Worm (Caenorhabditis elegans) whole organism, L4 larva: ENCODE measurements around the gene tofu-1.

ENCODE experiments used
- D1046.2 ChIP-seq: fragments of 200-800 bp; sonication (Bioruptor generic); IDR thresholded peaks from 2 replicates; pipeline ENCODE4 v1.3.6; 2022; ENCODE audit warnings: missing genetic modification characterization, missing compliant biosample characterization
- F10B5.3 ChIP-seq: sonication (generic microtip); optimal IDR thresholded peaks from 2 replicates; lab custom pipeline; 2016; ENCODE audit warnings: mild to moderate bottlenecking, missing genetic modification characterization, missing compliant biosample characterization
- F37D6.2 ChIP-seq: sonication (generic microtip); optimal IDR thresholded peaks from 2 replicates; lab custom pipeline; 2016; ENCODE audit warnings: mild to moderate bottlenecking, missing genetic modification characterization, missing compliant biosample characterization
- F44E2.7 ChIP-seq: fragments of 200-800 bp; sonication (Bioruptor generic); IDR thresholded peaks from 2 replicates; pipeline ENCODE4 v2.1.2; 2022; ENCODE audit warnings: missing genetic modification characterization, missing compliant biosample characterization
- F49E8.2 ChIP-seq: sonication (generic microtip); optimal IDR thresholded peaks from 2 replicates; lab custom pipeline; 2016; ENCODE audit warnings: missing compliant biosample characterization, mild to moderate bottlenecking, missing genetic modification characterization, borderline replicate concordance
- R02D3.7 ChIP-seq: fragments of 150-350 bp; sonication (generic microtip); optimal IDR thresholded peaks from 3 replicates; lab custom pipeline; 2014; ENCODE audit warnings: missing biosample characterization, missing genetic modification characterization
- Y48G9A.11 ChIP-seq: fragments of 200-800 bp; sonication (Bioruptor generic); IDR thresholded peaks from 2 replicates; pipeline ENCODE4 v1.3.6; 2022; ENCODE audit warnings: missing genetic modification reagents, missing genetic modification characterization, missing compliant biosample characterization
- Y5F2A.4 ChIP-seq: fragments of 200-800 bp; sonication (Bioruptor generic); optimal IDR thresholded peaks from 2 replicates; lab custom pipeline; 2018; ENCODE audit warnings: mild to moderate bottlenecking, missing genetic modification characterization, missing compliant biosample characterization
- aly-2 ChIP-seq: sonication (generic microtip); optimal IDR thresholded peaks from 2 replicates; lab custom pipeline; 2018; ENCODE audit warnings: missing biosample characterization, missing genetic modification characterization
- attf-4 ChIP-seq: sonication (generic microtip); optimal IDR thresholded peaks from 3 replicates; lab custom pipeline; 2017; ENCODE audit warnings: missing biosample characterization, missing genetic modification characterization
- ceh-28 ChIP-seq: fragments of 150-350 bp; optimal IDR thresholded peaks from 2 replicates; lab custom pipeline; 2014; ENCODE audit warnings: missing biosample characterization, missing genetic modification reagents, missing genetic modification characterization
- ceh-82 ChIP-seq: sonication (generic microtip); optimal IDR thresholded peaks from 2 replicates; lab custom pipeline; 2017; ENCODE audit warnings: missing biosample characterization, missing genetic modification characterization
- cey-2 ChIP-seq: sonication (generic microtip); optimal IDR thresholded peaks from 3 replicates; lab custom pipeline; 2017; ENCODE audit warnings: missing genetic modification characterization, mild to moderate bottlenecking, missing compliant biosample characterization, antibody characterized with exemption, borderline replicate concordance; ENCODE audit not compliant: insufficient read depth
- daf-16 ChIP-seq, 3 experiments: sonication (generic microtip); optimal IDR thresholded peaks; 2 replicates each; lab custom pipeline; 2016 to 2017; ENCODE audit warnings: missing genetic modification characterization in 3 of 3, missing genetic modification reagents in 3 of 3, mild to moderate bottlenecking in 2 of 3, missing compliant biosample characterization in 2 of 3, missing biosample characterization in 1 of 3, moderate library complexity in 1 of 3
- daf-19 ChIP-seq: fragments of 200-800 bp; sonication (Bioruptor generic); conservative IDR thresholded peaks from 2 replicates; pipeline ENCODE4 v1.3.6; 2022; ENCODE audit warnings: missing genetic modification characterization, missing compliant biosample characterization
- daf-8 ChIP-seq: fragments of 200-800 bp; sonication (Bioruptor generic); IDR thresholded peaks from 2 replicates; pipeline ENCODE4 v1.3.6; 2022; ENCODE audit warnings: missing genetic modification characterization, missing compliant biosample characterization
- dmd-6 ChIP-seq: fragments of 200-800 bp; sonication (Bioruptor generic); IDR thresholded peaks from 2 replicates; pipeline ENCODE4 v1.3.6; 2022; ENCODE audit warnings: missing genetic modification reagents, missing genetic modification characterization, missing compliant biosample characterization
- lim-7 ChIP-seq: fragments of 200-800 bp; sonication (Bioruptor generic); IDR thresholded peaks from 2 replicates; pipeline ENCODE4 v1.3.6; 2022; ENCODE audit warnings: missing genetic modification characterization, missing compliant biosample characterization
- lin-1 ChIP-seq: fragments of 200-800 bp; sonication (Bioruptor generic); IDR thresholded peaks from 2 replicates; pipeline ENCODE4 v1.3.6; 2022; ENCODE audit warnings: missing genetic modification reagents, missing genetic modification characterization, missing compliant biosample characterization
- lin-29 ChIP-seq: fragments of 200-800 bp; sonication (Bioruptor generic); IDR thresholded peaks from 2 replicates; pipeline ENCODE4 v1.3.6; 2022; ENCODE audit warnings: missing genetic modification reagents, missing genetic modification characterization, missing compliant biosample characterization
- lin-38 ChIP-seq: fragments of 200-800 bp; sonication (Bioruptor generic); IDR thresholded peaks from 2 replicates; pipeline ENCODE4 v1.3.6; 2022; ENCODE audit warnings: missing genetic modification reagents, missing genetic modification characterization, missing compliant biosample characterization
- mdt-29 ChIP-seq: fragments of 200-800 bp; sonication (Bioruptor generic); IDR thresholded peaks from 2 replicates; pipeline ENCODE4 v1.3.6; 2022; ENCODE audit warnings: missing genetic modification reagents, missing genetic modification characterization, missing compliant biosample characterization
- mep-1 ChIP-seq: fragments of 150-350 bp; sonication (generic microtip); optimal IDR thresholded peaks from 3 replicates; lab custom pipeline; 2014; ENCODE audit warnings: missing biosample characterization, missing genetic modification characterization
- nhr-111 ChIP-seq: fragments of 200-800 bp; sonication (Bioruptor generic); optimal IDR thresholded peaks from 2 replicates; lab custom pipeline; 2018; ENCODE audit warnings: mild to moderate bottlenecking, missing genetic modification characterization, missing compliant biosample characterization
- nhr-28 ChIP-seq: fragments of 150-350 bp; optimal IDR thresholded peaks from 2 replicates; lab custom pipeline; 2014; ENCODE audit warnings: missing biosample characterization, missing genetic modification characterization
- nhr-42 ChIP-seq: fragments of 200-800 bp; sonication (Bioruptor generic); IDR thresholded peaks from 2 replicates; pipeline ENCODE4 v1.3.6; 2022; ENCODE audit warnings: missing genetic modification characterization, missing compliant biosample characterization
- pqm-1 ChIP-seq: sonication (generic microtip); optimal IDR thresholded peaks from 2 replicates; lab custom pipeline; 2017; ENCODE audit warnings: missing biosample characterization, missing genetic modification characterization
- rbr-2 ChIP-seq: sonication (generic microtip); optimal IDR thresholded peaks from 2 replicates; lab custom pipeline; 2016; ENCODE audit warnings: missing genotype, missing genetic modification characterization, missing compliant biosample characterization
- set-16 ChIP-seq: fragments of 200-800 bp; sonication (Bioruptor generic); IDR thresholded peaks from 2 replicates; pipeline ENCODE4 v1.3.6; 2022; ENCODE audit warnings: missing genetic modification reagents, missing genetic modification characterization, missing compliant biosample characterization
- skn-1 ChIP-seq: fragments of 150-350 bp; optimal IDR thresholded peaks from 2 replicates; lab custom pipeline; 2014; ENCODE audit warnings: missing biosample characterization, missing genetic modification characterization
- snpc-1.2 ChIP-seq: fragments of 200-800 bp; sonication (Bioruptor generic); IDR thresholded peaks from 2 replicates; pipeline ENCODE4 v1.3.6; 2022; ENCODE audit warnings: missing genetic modification reagents, missing genetic modification characterization, missing compliant biosample characterization
- spr-3 ChIP-seq: fragments of 200-800 bp; sonication (Bioruptor generic); optimal IDR thresholded peaks from 2 replicates; lab custom pipeline; 2018; ENCODE audit warnings: mild to moderate bottlenecking, missing genetic modification characterization, missing compliant biosample characterization
- tag-97 ChIP-seq: fragments of 200-800 bp; sonication (Bioruptor generic); IDR thresholded peaks from 2 replicates; pipeline ENCODE4 v1.3.6; 2022; ENCODE audit warnings: missing genetic modification characterization, missing compliant biosample characterization
- tra-1 ChIP-seq: fragments of 200-800 bp; sonication (Bioruptor generic); IDR thresholded peaks from 2 replicates; pipeline ENCODE4 v1.3.6; 2022; ENCODE audit warnings: missing genetic modification reagents, missing genetic modification characterization, missing compliant biosample characterization
- unc-39 ChIP-seq: sonication (generic microtip); optimal IDR thresholded peaks from 2 replicates; lab custom pipeline; 2017; ENCODE audit warnings: missing biosample characterization, missing genetic modification characterization
- unc-62 ChIP-seq, 3 experiments: fragments of 150-350 bp in 1 of 3; sonication (generic microtip); optimal IDR thresholded peaks in 2 of 3; peaks in 1 of 3; 1 replicate in 1 of 3; 2 replicates in 2 of 3; lab custom pipeline; 2014 to 2017; ENCODE audit warnings: missing biosample characterization in 3 of 3, missing genetic modification characterization in 3 of 3, missing genetic modification reagents in 3 of 3, missing genotype in 1 of 3
- zag-1 ChIP-seq: fragments of 150-350 bp; optimal IDR thresholded peaks from 2 replicates; lab custom pipeline; 2014; ENCODE audit warnings: missing biosample characterization, missing genetic modification characterization
- zfp-2 ChIP-seq: sonication (generic microtip); optimal IDR thresholded peaks from 2 replicates; lab custom pipeline; 2016; ENCODE audit warnings: mild to moderate bottlenecking, missing genetic modification characterization, missing compliant biosample characterization
- ztf-11 ChIP-seq: fragments of 150-350 bp; optimal IDR thresholded peaks from 2 replicates; lab custom pipeline; 2014; ENCODE audit warnings: missing biosample characterization, missing genetic modification characterization
- ztf-7 ChIP-seq: fragments of 150-350 bp; optimal IDR thresholded peaks from 2 replicates; lab custom pipeline; 2014; ENCODE audit warnings: missing biosample characterization, missing genetic modification characterization

The tofu-1 gene

DNA sequence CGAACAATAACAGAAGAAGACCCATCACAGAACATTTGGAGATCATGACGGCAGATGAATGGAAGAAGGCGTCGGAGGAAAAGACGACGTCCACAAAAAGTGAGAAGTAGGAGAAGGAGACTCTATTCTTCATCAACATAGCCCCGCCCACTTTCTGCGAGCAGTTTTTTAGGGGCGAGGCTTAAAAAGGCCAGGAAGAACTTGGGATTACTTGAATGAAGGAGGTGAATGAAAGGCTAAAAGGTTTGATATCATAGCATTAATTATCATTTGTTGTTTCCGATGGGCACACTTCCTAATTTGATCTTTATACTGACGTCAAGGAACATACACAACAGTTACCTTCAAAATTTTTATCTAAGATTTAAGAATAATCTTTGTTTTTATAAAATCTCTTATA lies 32.1 kb upstream of the tofu-1 start, which contains the start of gene nlp-58:
TSS of gene nlp-58 (minus strand) at position 101 of the 400 bp plus-strand sequence.
- TF ChIP-seq nhr-111 (GFP tag; lab: Kevin White, UChicago) (no peak), daf-8 (no peak), zfp-2 (tag; lab: Kevin White, UChicago) (no peak), F49E8.2 (no peak), nhr-28 (tag; lab: Kevin White, UChicago) (no peak), ztf-7 (tag; lab: Kevin White, UChicago) (no peak), attf-4 (tag; lab: Kevin White, UChicago) (no peak), dmd-6 (GFP tag; lab: Robert Waterston, UW) (no peak), rbr-2 (tag; lab: Kevin White, UChicago) (no peak), mdt-29 (GFP tag; lab: Robert Waterston, UW) (no peak), lin-1 (GFP tag; lab: Robert Waterston, UW) (no peak), Y5F2A.4 (GFP tag; lab: Kevin White, UChicago) (no peak), unc-39 (no peak), mep-1 (tag; lab: Kevin White, UChicago) (no peak), lim-7 (GFP tag; lab: Robert Waterston, UW) (no peak), ztf-11 (no peak), R02D3.7 (tag; lab: Kevin White, UChicago) (no peak), lin-29 (no peak)

DNA sequence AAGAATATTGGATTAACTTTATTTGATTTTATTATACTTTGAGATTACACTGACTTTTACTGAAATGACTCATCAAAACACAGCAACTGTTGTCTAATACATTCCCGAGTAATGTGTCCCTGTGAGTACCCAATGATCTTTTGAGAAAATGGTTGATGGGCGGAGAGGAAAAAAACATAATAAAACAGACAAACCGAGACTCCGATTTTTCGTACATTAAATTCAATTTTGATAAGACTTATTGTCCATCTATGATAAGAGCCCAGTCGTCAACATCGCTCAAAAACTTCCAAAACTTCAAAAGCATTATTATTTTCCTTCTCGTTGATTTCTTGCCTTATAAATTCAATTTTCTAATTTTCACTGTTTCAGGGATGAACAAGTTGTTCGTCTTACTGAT lies 30.1 kb upstream of the tofu-1 start, which contains the start of gene ttr-46:
TSS of gene ttr-46 (plus strand) at position 373 of the 400 bp plus-strand sequence.
- TF ChIP-seq spr-3 (GFP tag; lab: Kevin White, UChicago) (no peak), pqm-1 (tag; lab: Kevin White, UChicago) (peak; percentile 63), F49E8.2 (no peak), tag-97 (GFP tag; lab: Robert Waterston, UW) (no peak), aly-2 (no peak), lin-38 (GFP tag; lab: Robert Waterston, UW) (no peak), attf-4 (tag; lab: Kevin White, UChicago) (no peak), F37D6.2 (tag; lab: Kevin White, UChicago) (no peak), set-16 (GFP tag; lab: Robert Waterston, UW) (no peak), F44E2.7 (no peak), F10B5.3 (tag; lab: Kevin White, UChicago) (no peak), mdt-29 (GFP tag; lab: Robert Waterston, UW) (no peak), unc-62 (GFP tag; optimal IDR thresholded peaks at IDR 0.05 in 1 of 2; lab: Kevin White, UChicago) (no peak), unc-62 (tag; optimal IDR thresholded peaks at IDR 0.05; lab: Kevin White, UChicago) (no peak), ceh-82 (tag; lab: Kevin White, UChicago) (no peak), ceh-28 (tag; lab: Kevin White, UChicago) (no peak), cey-2 (no peak), nhr-28 (tag; lab: Kevin White, UChicago) (peak; percentile 53), nhr-42 (no peak), Y48G9A.11 (GFP tag; lab: Robert Waterston, UW) (no peak), skn-1 (tag; lab: Kevin White, UChicago) (no peak), daf-16 (GFP tag; optimal IDR thresholded peaks at IDR 0.05; lab: Kevin White, UChicago) (no peak), daf-16 (tag; optimal IDR thresholded peaks at IDR 0.05; lab: Kevin White, UChicago) (peak; percentile 65), zag-1 (no peak), snpc-1.2 (GFP tag; lab: Robert Waterston, UW) (no peak), tra-1 (GFP tag; lab: Robert Waterston, UW) (no peak), daf-19 (GFP tag; lab: Robert Waterston, UW) (no peak), D1046.2 (GFP tag; lab: Robert Waterston, UW) (no peak)
